Fruit fly (Drosophila melanogaster): ENCODE measurements around the gene CG3942.

dm6 chr3R:12221366-12221916 is 32.5 kb upstream of the CG3942 start, which contains the start of gene CG4860:
- peak; percentile 19 for TF ChIP-seq D1 (tag; optimal IDR thresholded peaks at IDR 0.05)
- TF ChIP-seq CG9948 (tag; optimal IDR thresholded peaks at IDR 0.05): peak; percentile 75
- TF ChIP-seq CG12605 (GFP tag; IDR thresholded peaks at IDR 0.05): peak; percentile 88
- no peak for TF ChIP-seq CG13204 (GFP tag; optimal IDR thresholded peaks at IDR 0.05)
- TF ChIP-seq CG15710 (tag; optimal IDR thresholded peaks at IDR 0.05): peak; percentile 74
- peak; percentile 70 for TF ChIP-seq CG34367 (tag; optimal IDR thresholded peaks at IDR 0.05)
- TF ChIP-seq CG17806 (tag; optimal IDR thresholded peaks at IDR 0.05): peak; percentile 81
- 0 out of 2 replicates have a peak, but pooled peaks have one; percentile 48 for TF ChIP-seq CG10348 (GFP tag; IDR thresholded peaks at IDR 0.05)
